Fruit fly (Drosophila melanogaster) whole organism, embryonic: ENCODE measurements around the gene CG7991.

Source experiments
- CG1233 ChIP-seq: fragments of 200-800 bp; sonication (Bioruptor generic); optimal IDR thresholded peaks from 4 replicates; lab custom pipeline; 2018; ENCODE audit warnings: missing biosample characterization, mild to moderate bottlenecking, missing genetic modification characterization
- CG17361 ChIP-seq: fragments of 200-800 bp; sonication (Bioruptor generic); IDR thresholded peaks from 3 replicates; pipeline ENCODE4 v1.3.6; 2022; ENCODE audit warnings: missing biosample characterization, missing genetic modification characterization
- CG7987 ChIP-seq: fragments of 200-800 bp; sonication (Bioruptor generic); optimal IDR thresholded peaks from 2 replicates; lab custom pipeline; 2018; ENCODE audit warnings: missing biosample characterization, mild to moderate bottlenecking, missing genetic modification characterization, moderate library complexity
- E2f2 ChIP-seq: fragments of 200-800 bp; sonication (Bioruptor generic); IDR thresholded peaks from 2 replicates; pipeline ENCODE4 v1.3.6; 2022; ENCODE audit warnings: missing biosample characterization, missing genetic modification characterization
- esg ChIP-seq: fragments of 200-800 bp; sonication (Bioruptor generic); conservative IDR thresholded peaks from 2 replicates; pipeline ENCODE4 v1.3.6; 2022; ENCODE audit warnings: missing biosample characterization, missing genetic modification characterization
- nau ChIP-seq: fragments of 200-800 bp; sonication (Bioruptor generic); optimal IDR thresholded peaks from 3 replicates; lab custom pipeline; 2017; ENCODE audit warnings: missing biosample characterization, mild to moderate bottlenecking, missing genetic modification characterization, missing genetic modification reagents
- tna ChIP-seq: fragments of 200-800 bp; sonication (Bioruptor generic); IDR thresholded peaks from 2 replicates; pipeline ENCODE4 v1.3.6; 2022; ENCODE audit warnings: missing biosample characterization, missing genetic modification characterization; ENCODE audit not compliant: partially characterized antibody

- TF ChIP-seq nau (GFP tag; lab: Kevin White, UChicago) (no peak), CG7987 (GFP tag; lab: Kevin White, UChicago) (no peak), CG1233 (GFP tag; lab: Kevin White, UChicago) (no peak), tna (GFP tag; lab: Robert Waterston, UW) (no peak), CG17361 (GFP tag; lab: Robert Waterston, UW) (no peak), esg (no peak), E2f2 (GFP tag; lab: Robert Waterston, UW) (no peak)
Observed at dm6 chr3L:1665544-1665943, 9.0 kb upstream of the CG7991 start.
